Worm (Caenorhabditis elegans): ENCODE results near the gene sra-32.

- TF ChIP-seq T23F11.4 (GFP tag; optimal IDR thresholded peaks at IDR 0.05) (no peak), rnt-1 (tag; optimal IDR thresholded peaks at IDR 0.05) (no peak), pqm-1 (tag; optimal IDR thresholded peaks at IDR 0.05) (no peak)
These were observed 48.2 kb upstream of the sra-32 start for ce11 chrII:4579920-4580474.

Data from whole organism, late embryonic.